Worm (Caenorhabditis elegans): ENCODE measurements around the gene Y49A10A.2.

The Y49A10A.2 gene

ce11 chrX:10401118-10401517 lies 28.7 kb upstream of the Y49A10A.2 start:
- TF ChIP-seq ceh-100 (GFP tag; IDR thresholded peaks at IDR 0.05) = no peak
- no peak for TF ChIP-seq lsy-27 (tag; optimal IDR thresholded peaks at IDR 0.05; ENCODE audit: borderline replicate concordance, insufficient read depth)

ce11 chrX:10396509-10397292 lies 24.2 kb upstream of the Y49A10A.2 start, which contains the start of gene pkn-1:
pkn-1 (plus strand) TSS chrX:10397242.
- no peak for TF ChIP-seq ztf-26 (tag; optimal IDR thresholded peaks at IDR 0.05)
- TF ChIP-seq snpc-4 (GFP tag; optimal IDR thresholded peaks at IDR 0.05) = no peak
- no peak for TF ChIP-seq snpc-4 (tag; optimal IDR thresholded peaks at IDR 0.05)
- no peak for TF ChIP-seq lir-1 (GFP tag; conservative IDR thresholded peaks at IDR 0.05)
- no peak for TF ChIP-seq madf-3 (GFP tag; IDR thresholded peaks at IDR 0.05)
- no peak for TF ChIP-seq akir-1 (GFP tag; optimal IDR thresholded peaks at IDR 0.05)
- no peak for TF ChIP-seq lsl-1 (GFP tag; optimal IDR thresholded peaks at IDR 0.05)
- TF ChIP-seq chd-7 (tag; optimal IDR thresholded peaks at IDR 0.05) = peak; percentile 45
- peak; percentile 39; the same call in 1 of the 2 replicates for TF ChIP-seq egrh-3 (GFP tag; IDR thresholded peaks at IDR 0.05)
- peak; percentile 43; the same call in 1 of the 2 replicates for TF ChIP-seq zfh-2 (GFP tag; conservative IDR thresholded peaks at IDR 0.05)
- TF ChIP-seq F22D6.2 (tag; optimal IDR thresholded peaks at IDR 0.05) = no peak
- no peak for TF ChIP-seq tbx-9 (tag; optimal IDR thresholded peaks at IDR 0.05; ENCODE audit: borderline replicate concordance)
- TF ChIP-seq C06A6.2 (GFP tag; conservative IDR thresholded peaks at IDR 0.05) = no peak
- no peak for TF ChIP-seq T07F8.4 (tag; optimal IDR thresholded peaks at IDR 0.05)
- no peak for TF ChIP-seq aptf-2 (GFP tag; conservative IDR thresholded peaks at IDR 0.05)
- no peak for TF ChIP-seq sdz-38 (tag; optimal IDR thresholded peaks at IDR 0.05)
- no peak for TF ChIP-seq hsf-1 (GFP tag; IDR thresholded peaks at IDR 0.05)
- no peak for TF ChIP-seq aptf-3 (GFP tag; IDR thresholded peaks at IDR 0.05)
- TF ChIP-seq ceh-40 (GFP tag; IDR thresholded peaks at IDR 0.05) = no peak
- TF ChIP-seq unc-62 (GFP tag; optimal IDR thresholded peaks at IDR 0.05) = no peak
- TF ChIP-seq dox-1 (GFP tag; IDR thresholded peaks at IDR 0.05) = peak; percentile 30; the same call in 1 of the 2 replicates
- TF ChIP-seq him-1 (tag; optimal IDR thresholded peaks at IDR 0.05) = no peak
- no peak for TF ChIP-seq ceh-27 (GFP tag; optimal IDR thresholded peaks at IDR 0.05)
- peak; percentile 21 for TF ChIP-seq nhr-80 (tag; optimal IDR thresholded peaks at IDR 0.05)
- TF ChIP-seq F49E8.2 (tag; optimal IDR thresholded peaks at IDR 0.05; ENCODE audit: insufficient read depth) = no peak

- peak; percentile 81 for TF ChIP-seq dox-1 (GFP tag; IDR thresholded peaks at IDR 0.05)
- TF ChIP-seq T26A5.8 (tag; optimal IDR thresholded peaks at IDR 0.05) = no peak
- no peak for TF ChIP-seq unc-130 (GFP tag; optimal IDR thresholded peaks at IDR 0.05)
- TF ChIP-seq Y53G8AR.9 (GFP tag; conservative IDR thresholded peaks at IDR 0.05) = no peak
- TF ChIP-seq nfyb-1 (GFP tag; IDR thresholded peaks at IDR 0.05) = 0 out of 2 replicates have a peak, but pooled peaks have one; percentile 20
- TF ChIP-seq mcd-1 (GFP tag; IDR thresholded peaks at IDR 0.05) = no peak
- no peak for TF ChIP-seq bed-2 (GFP tag; IDR thresholded peaks at IDR 0.05)
- TF ChIP-seq ztf-6 (GFP tag; IDR thresholded peaks at IDR 0.05) = no peak
- no peak for TF ChIP-seq cebp-1 (GFP tag; IDR thresholded peaks at IDR 0.05)
- TF ChIP-seq cebp-1 (tag; optimal IDR thresholded peaks at IDR 0.05) = peak; percentile 30
- TF ChIP-seq sdz-38 (tag; optimal IDR thresholded peaks at IDR 0.05) = no peak
- TF ChIP-seq attf-5 (GFP tag; optimal IDR thresholded peaks at IDR 0.05) = peak; percentile 3
- TF ChIP-seq madf-8 (GFP tag; conservative IDR thresholded peaks at IDR 0.05) = no peak
- TF ChIP-seq hlh-12 (tag; optimal IDR thresholded peaks at IDR 0.05) = no peak
- no peak for TF ChIP-seq ccch-3 (GFP tag; optimal IDR thresholded peaks at IDR 0.05)
- no peak for TF ChIP-seq xnd-1 (tag; optimal IDR thresholded peaks at IDR 0.05)
- TF ChIP-seq madf-6 (GFP tag; IDR thresholded peaks at IDR 0.05) = 0 out of 2 replicates have a peak, but pooled peaks have one; percentile 7
- no peak for TF ChIP-seq C06A6.2 (GFP tag; conservative IDR thresholded peaks at IDR 0.05)
- peak; percentile 54; the same call in 1 of the 2 replicates for TF ChIP-seq hmg-1.2 (GFP tag; IDR thresholded peaks at IDR 0.05)
- no peak for TF ChIP-seq rec-8 (tag; optimal IDR thresholded peaks at IDR 0.05)
- no peak for TF ChIP-seq die-1 (tag; optimal IDR thresholded peaks at IDR 0.05)
- peak; percentile 81 for TF ChIP-seq nhr-80 (tag; optimal IDR thresholded peaks at IDR 0.05)
- no peak for TF ChIP-seq C17E4.6 (GFP tag; IDR thresholded peaks at IDR 0.05)
These were observed 23.2 kb upstream of the Y49A10A.2 start for ce11 chrX:10395668-10396067.
